Comparison of ENCODE assay signal across 4 worm cellular contexts in the genomic region with DNA sequence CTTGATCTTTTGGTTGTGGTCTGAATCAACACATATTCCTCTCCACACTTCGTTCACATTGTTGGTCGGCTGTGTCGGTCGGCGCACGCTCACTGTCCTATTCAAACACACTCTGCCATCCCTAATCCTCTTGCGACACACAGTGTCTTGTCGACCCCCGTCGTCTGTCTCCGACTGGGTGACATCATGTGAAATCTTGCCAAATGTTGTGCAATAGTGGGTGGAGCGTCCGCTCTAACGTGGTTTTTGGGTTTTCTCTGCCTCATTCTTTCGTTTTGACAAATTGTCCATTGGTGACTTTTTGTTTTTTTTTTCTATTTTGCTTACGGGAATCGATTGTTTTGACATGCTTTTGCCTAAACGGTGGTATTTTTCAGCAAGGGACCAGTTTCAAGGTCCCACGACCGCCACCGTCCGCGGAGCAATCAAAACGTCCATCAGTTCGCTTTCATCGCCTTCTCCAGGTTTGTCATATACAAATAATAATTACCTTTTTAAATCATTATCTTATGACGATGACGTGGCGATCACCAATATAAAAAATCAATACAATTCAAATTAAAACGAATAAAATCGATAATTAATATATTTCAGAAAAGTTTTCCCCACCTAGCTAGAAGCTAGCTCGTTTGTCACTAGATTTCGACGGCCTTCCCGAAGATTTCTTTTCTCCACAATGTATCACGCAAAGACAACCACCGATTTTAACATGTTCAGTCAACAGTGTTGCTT.
A peak's percentile ranks its signal among the peaks of the same experiment; 100 is the strongest.
TF ChIP-seq lines count a peak whose summit lies in the region.

No protein-coding gene starts in this region.

TF ChIP-seq in whole organism, L2 larva, 48 proteins besides CTCF, POLR2A, EP300 and RAD21 (continues in another document):
- TF ChIP-seq lin-13 (GFP tag; optimal IDR thresholded peaks at IDR 0.05; lab: Kevin White, UChicago) = peak; percentile 78
- no peak for TF ChIP-seq aly-2 (tag; optimal IDR thresholded peaks at IDR 0.05; lab: Kevin White, UChicago)
- no peak for TF ChIP-seq nhr-23 (tag; optimal IDR thresholded peaks at IDR 0.05; lab: Kevin White, UChicago)
- peak; percentile 88 for TF ChIP-seq sem-4 (tag; optimal IDR thresholded peaks at IDR 0.05; lab: Kevin White, UChicago)
- peak; percentile 94 for TF ChIP-seq ama-1 (optimal IDR thresholded peaks at IDR 0.05; lab: Kevin White, UChicago)
- peak; percentile 56 for TF ChIP-seq nhr-6 (tag; optimal IDR thresholded peaks at IDR 0.05; lab: Kevin White, UChicago)
- peak; percentile 67 to 89 for TF ChIP-seq lsy-2 (tag; optimal IDR thresholded peaks at IDR 0.05; lab: Kevin White, UChicago)
- peak; percentile 93 for TF ChIP-seq crh-2 (tag; optimal IDR thresholded peaks at IDR 0.05; lab: Kevin White, UChicago)
- TF ChIP-seq nhr-77 (tag; optimal IDR thresholded peaks at IDR 0.05; lab: Kevin White, UChicago) = no peak
- peak; percentile 35 for TF ChIP-seq skn-1 (tag; optimal IDR thresholded peaks at IDR 0.05; lab: Kevin White, UChicago)
- peak; percentile 92 for TF ChIP-seq egl-27 (tag; optimal IDR thresholded peaks at IDR 0.05; lab: Kevin White, UChicago)
- peak; percentile 3 for TF ChIP-seq ceh-82 (tag; optimal IDR thresholded peaks at IDR 0.05; lab: Kevin White, UChicago)
- TF ChIP-seq ztf-11 (tag; optimal IDR thresholded peaks at IDR 0.05; lab: Kevin White, UChicago) = no peak
- TF ChIP-seq nhr-237 (tag; optimal IDR thresholded peaks at IDR 0.05; lab: Kevin White, UChicago) = no peak
- no peak for TF ChIP-seq elt-3 (tag; optimal IDR thresholded peaks at IDR 0.05; lab: Kevin White, UChicago)
- TF ChIP-seq R02D3.7 (tag; optimal IDR thresholded peaks at IDR 0.05; lab: Kevin White, UChicago) = no peak
- peak; percentile 49 for TF ChIP-seq peb-1 (tag; optimal IDR thresholded peaks at IDR 0.05; lab: Kevin White, UChicago)
- peak; percentile 91 for TF ChIP-seq F13H6.1 (tag; optimal IDR thresholded peaks at IDR 0.05; lab: Kevin White, UChicago)
- TF ChIP-seq unc-55 (GFP tag; optimal IDR thresholded peaks at IDR 0.05; lab: Kevin White, UChicago) = peak; percentile 96
- TF ChIP-seq snpc-4 (tag; optimal IDR thresholded peaks at IDR 0.05; lab: Kevin White, UChicago) = peak; percentile 28
- TF ChIP-seq nhr-11 (tag; optimal IDR thresholded peaks at IDR 0.05; lab: Kevin White, UChicago) = no peak

TF ChIP-seq in whole organism, L4 larva, 104 proteins besides CTCF, POLR2A, EP300 and RAD21 (continues in another document):
- TF ChIP-seq nhr-42 (GFP tag; IDR thresholded peaks at IDR 0.05; lab: Robert Waterston, UW) (peak; percentile 82), dpl-1 (GFP tag; optimal IDR thresholded peaks at IDR 0.05; lab: Kevin White, UChicago) (peak; percentile 69), mes-2 (tag; optimal IDR thresholded peaks at IDR 0.05; lab: Kevin White, UChicago; ENCODE audit: poor library complexity, severe bottlenecking) (peak; percentile 69), ceh-32 (tag; optimal IDR thresholded peaks at IDR 0.05; lab: Kevin White, UChicago; ENCODE audit: poor library complexity) (no peak), zfp-2 (tag; optimal IDR thresholded peaks at IDR 0.05; lab: Kevin White, UChicago) (no peak), hlh-30 (tag; optimal IDR thresholded peaks at IDR 0.05; lab: Kevin White, UChicago; ENCODE audit: insufficient read depth) (peak; percentile 98), spr-3 (GFP tag; optimal IDR thresholded peaks at IDR 0.05; lab: Kevin White, UChicago) (no peak), T20F7.1 (GFP tag; optimal IDR thresholded peaks at IDR 0.05; lab: Kevin White, UChicago) (peak; percentile 73), nhr-237 (tag; optimal IDR thresholded peaks at IDR 0.05; lab: Kevin White, UChicago) (no peak), dmd-6 (GFP tag; IDR thresholded peaks at IDR 0.05; lab: Robert Waterston, UW) (peak; percentile 97), Y5F2A.4 (GFP tag; optimal IDR thresholded peaks at IDR 0.05; lab: Kevin White, UChicago) (no peak), lin-29 (GFP tag; IDR thresholded peaks at IDR 0.05; lab: Robert Waterston, UW) (no peak), aly-2 (tag; optimal IDR thresholded peaks at IDR 0.05; lab: Kevin White, UChicago) (no peak), aha-1 (tag; lab: Kevin White, UChicago) (peak; percentile 99), mxl-2 (GFP tag; conservative IDR thresholded peaks at IDR 0.05; lab: Robert Waterston, UW) (0 out of 2 replicates have a peak, but pooled peaks have one; percentile 3), php-3 (GFP tag; IDR thresholded peaks at IDR 0.05; lab: Robert Waterston, UW) (peak; percentile 77), T26A8.4 (GFP tag; IDR thresholded peaks at IDR 0.05; lab: Robert Waterston, UW) (peak; percentile 81), mxl-3 (GFP tag; optimal IDR thresholded peaks at IDR 0.05; lab: Kevin White, UChicago) (peak; percentile 99), mdl-1 (tag; optimal IDR thresholded peaks at IDR 0.05; lab: Kevin White, UChicago) (peak; percentile 86 to 98), attf-4 (tag; optimal IDR thresholded peaks at IDR 0.05; lab: Kevin White, UChicago) (peak; percentile 1), hif-1 (tag; optimal IDR thresholded peaks at IDR 0.05; lab: Kevin White, UChicago) (peak; percentile 52 to 88)

TF ChIP-seq in whole organism, late embryonic, 69 proteins besides CTCF, POLR2A, EP300 and RAD21 (continues in another document):
- TF ChIP-seq eyg-1 (tag; optimal IDR thresholded peaks at IDR 0.05; lab: Kevin White, UChicago) (peak; percentile 26), npax-4 (tag; optimal IDR thresholded peaks at IDR 0.05; lab: Kevin White, UChicago) (no peak), sdc-2 (tag; optimal IDR thresholded peaks at IDR 0.05; lab: Kevin White, UChicago) (peak; percentile 17), ceh-2 (tag; optimal IDR thresholded peaks at IDR 0.05; lab: Kevin White, UChicago) (peak; percentile 48), madf-2 (tag; optimal IDR thresholded peaks at IDR 0.05; lab: Kevin White, UChicago) (peak; percentile 35), nhr-232 (tag; optimal IDR thresholded peaks at IDR 0.05; lab: Kevin White, UChicago) (no peak), gmeb-2 (tag; optimal IDR thresholded peaks at IDR 0.05; lab: Kevin White, UChicago) (no peak), C08G9.2 (tag; optimal IDR thresholded peaks at IDR 0.05; lab: Kevin White, UChicago) (no peak), pha-2 (tag; optimal IDR thresholded peaks at IDR 0.05; lab: Kevin White, UChicago) (peak; percentile 18), nhr-11 (tag; optimal IDR thresholded peaks at IDR 0.05; lab: Kevin White, UChicago) (no peak), ceh-45 (GFP tag; IDR thresholded peaks at IDR 0.05; lab: Robert Waterston, UW) (no peak), rnt-1 (tag; optimal IDR thresholded peaks at IDR 0.05; lab: Kevin White, UChicago) (peak; percentile 85), pag-3 (tag; optimal IDR thresholded peaks at IDR 0.05; lab: Kevin White, UChicago; ENCODE audit: borderline replicate concordance) (no peak), mec-3 (tag; optimal IDR thresholded peaks at IDR 0.05; lab: Kevin White, UChicago; ENCODE audit: borderline replicate concordance) (no peak), T23F11.4 (GFP tag; optimal IDR thresholded peaks at IDR 0.05; lab: Kevin White, UChicago) (no peak), ttx-3 (tag; optimal IDR thresholded peaks at IDR 0.05; lab: Kevin White, UChicago) (no peak), K09A11.1 (tag; optimal IDR thresholded peaks at IDR 0.05; lab: Kevin White, UChicago; ENCODE audit: insufficient read depth) (peak; percentile 65), ceh-48 (tag; optimal IDR thresholded peaks at IDR 0.05; lab: Kevin White, UChicago) (no peak), elt-2 (tag; optimal IDR thresholded peaks at IDR 0.05; lab: Kevin White, UChicago) (peak; percentile 78), ceh-14 (tag; optimal IDR thresholded peaks at IDR 0.05; lab: Kevin White, UChicago) (no peak), ets-4 (tag; optimal IDR thresholded peaks at IDR 0.05; lab: Kevin White, UChicago) (peak; percentile 51), lim-6 (tag; optimal IDR thresholded peaks at IDR 0.05; lab: Kevin White, UChicago) (no peak), tbx-2 (tag; optimal IDR thresholded peaks at IDR 0.05; lab: Kevin White, UChicago) (peak; percentile 95)

TF ChIP-seq in whole organism, mixed stage, embryonic, 35 proteins besides CTCF, POLR2A, EP300 and RAD21 (continues in another document):
- TF ChIP-seq mab-5 (tag; optimal IDR thresholded peaks at IDR 0.05; lab: Kevin White, UChicago) (no peak), ham-2 (GFP tag; optimal IDR thresholded peaks at IDR 0.05; lab: Kevin White, UChicago) (peak; percentile 35), elt-3 (tag; optimal IDR thresholded peaks at IDR 0.05; lab: Kevin White, UChicago) (peak; percentile 83), lsy-2 (tag; optimal IDR thresholded peaks at IDR 0.05; lab: Kevin White, UChicago) (peak; percentile 66), nhr-28 (tag; optimal IDR thresholded peaks at IDR 0.05; lab: Kevin White, UChicago) (no peak), sptf-1 (tag; optimal IDR thresholded peaks at IDR 0.05; lab: Kevin White, UChicago) (peak; percentile 66), mep-1 (tag; optimal IDR thresholded peaks at IDR 0.05; lab: Kevin White, UChicago) (peak; percentile 84), tbx-8 (GFP tag; optimal IDR thresholded peaks at IDR 0.05; lab: Kevin White, UChicago) (no peak), nhr-2 (tag; optimal IDR thresholded peaks at IDR 0.05; lab: Kevin White, UChicago) (peak; percentile 54), sem-2 (GFP tag; optimal IDR thresholded peaks at IDR 0.05; lab: Kevin White, UChicago) (no peak), ceh-43 (GFP tag; optimal IDR thresholded peaks at IDR 0.05; lab: Kevin White, UChicago) (no peak), zip-8 (tag; optimal IDR thresholded peaks at IDR 0.05; lab: Kevin White, UChicago) (peak; percentile 36), bed-3 (GFP tag; optimal IDR thresholded peaks at IDR 0.05; lab: Kevin White, UChicago) (no peak), mls-2 (tag; optimal IDR thresholded peaks at IDR 0.05; lab: Kevin White, UChicago) (peak; percentile 50), unc-39 (tag; optimal IDR thresholded peaks at IDR 0.05; lab: Kevin White, UChicago) (no peak), ztf-11 (tag; optimal IDR thresholded peaks at IDR 0.05; lab: Kevin White, UChicago) (peak; percentile 19), unc-120 (tag; optimal IDR thresholded peaks at IDR 0.05; lab: Kevin White, UChicago; ENCODE audit: poor library complexity, severe bottlenecking) (peak; percentile 57), blmp-1 (tag; optimal IDR thresholded peaks at IDR 0.05; lab: Kevin White, UChicago) (no peak), nhr-76 (tag; optimal IDR thresholded peaks at IDR 0.05; lab: Kevin White, UChicago) (no peak), nhr-12 (tag; optimal IDR thresholded peaks at IDR 0.05; lab: Kevin White, UChicago) (no peak), pha-4 (tag; optimal IDR thresholded peaks at IDR 0.05; lab: Kevin White, UChicago) (peak; percentile 94), M03D4.4 (tag; optimal IDR thresholded peaks at IDR 0.05; lab: Kevin White, UChicago) (peak; percentile 33), flh-1 (GFP tag; optimal IDR thresholded peaks at IDR 0.05; lab: Kevin White, UChicago) (no peak), drap-1 (GFP tag; optimal IDR thresholded peaks at IDR 0.05; lab: Kevin White, UChicago) (peak; percentile 64), cnd-1 (tag; optimal IDR thresholded peaks at IDR 0.05; lab: Kevin White, UChicago) (peak; percentile 53), elt-1 (tag; optimal IDR thresholded peaks at IDR 0.05; lab: Kevin White, UChicago; ENCODE audit: borderline replicate concordance, insufficient read depth) (peak; percentile 36)
